Worm (Caenorhabditis elegans): ENCODE data around the gene vps-35.

Gene vps-35

DNA sequence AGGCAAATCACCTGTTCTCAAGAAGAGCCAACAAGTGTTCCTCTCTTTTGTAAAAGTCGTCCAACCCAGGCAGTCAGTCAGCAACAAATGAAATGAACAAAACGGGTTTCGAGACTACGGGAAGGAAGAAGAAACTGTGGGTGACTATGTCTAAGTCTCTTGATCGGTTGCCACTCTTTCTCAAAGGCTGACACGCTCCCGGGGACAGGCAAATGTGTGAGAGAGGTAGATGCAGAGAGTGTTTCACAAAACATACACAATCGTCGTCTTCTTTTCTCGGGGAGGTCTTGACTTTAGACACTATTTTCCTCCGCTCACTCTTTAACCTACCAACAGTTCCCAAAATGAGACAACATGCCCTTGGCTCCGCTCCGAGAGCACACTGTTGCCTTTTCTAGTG lies 23.5 kb downstream of the vps-35 start:
- TF ChIP-seq nhr-25 (tag; optimal IDR thresholded peaks at IDR 0.05) (peak; percentile 76), nfya-1 (tag; optimal IDR thresholded peaks at IDR 0.05; ENCODE audit: insufficient read depth) (peak; percentile 7), ztf-11 (tag; optimal IDR thresholded peaks at IDR 0.05) (no peak), elt-1 (tag; optimal IDR thresholded peaks at IDR 0.05) (peak; percentile 34), lin-15B (tag; optimal IDR thresholded peaks at IDR 0.05) (no peak), elt-2 (tag; optimal IDR thresholded peaks at IDR 0.05) (peak; percentile 54), pha-4 (tag; optimal IDR thresholded peaks at IDR 0.05) (peak; percentile 75), nhr-23 (tag; optimal IDR thresholded peaks at IDR 0.05) (peak; percentile 68), R02D3.7 (tag; optimal IDR thresholded peaks at IDR 0.05) (peak; percentile 4), fkh-10 (GFP tag; optimal IDR thresholded peaks at IDR 0.05) (no peak), nhr-43 (tag; optimal IDR thresholded peaks at IDR 0.05; ENCODE audit: poor library complexity, severe bottlenecking) (peak; percentile 37)

DNA sequence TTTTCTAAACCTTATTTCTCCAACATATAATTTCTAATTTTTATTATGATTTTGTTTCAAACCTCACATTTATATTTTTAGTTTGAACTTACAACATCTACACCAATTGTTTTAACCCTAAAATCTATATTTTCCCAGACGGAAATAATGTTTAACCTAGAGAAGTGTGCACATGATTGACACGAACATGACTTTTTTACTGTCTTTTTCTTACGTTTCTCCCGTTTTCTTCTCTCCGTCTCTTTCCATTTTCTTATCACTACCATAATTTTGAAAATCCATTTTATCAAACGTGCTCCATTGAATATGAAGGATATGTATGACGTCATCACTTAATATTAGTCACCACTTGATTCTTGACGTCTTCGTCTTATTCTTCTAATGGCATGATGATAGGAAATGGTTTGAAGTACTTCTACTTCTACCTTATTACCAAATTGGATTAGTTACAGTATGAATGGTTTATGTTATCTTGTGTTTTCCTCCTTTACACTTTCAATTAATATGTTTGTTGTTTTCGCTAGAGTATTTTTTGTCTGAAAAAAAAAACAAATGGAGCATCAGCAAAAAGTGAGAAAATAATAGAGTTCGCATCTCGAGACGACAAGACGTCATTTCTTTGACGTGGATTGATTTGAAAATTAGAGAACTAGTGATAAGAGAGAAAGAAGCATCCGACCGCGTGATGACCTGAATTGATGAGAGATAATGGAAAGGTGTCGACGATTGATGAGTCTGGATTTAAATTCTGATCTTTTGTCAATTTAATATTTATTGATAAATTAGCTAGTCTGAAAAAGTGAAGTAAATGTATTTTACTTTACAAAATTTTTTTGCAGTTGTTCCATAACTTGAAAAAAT lies 24.5 kb downstream of the vps-35 start:
- TF ChIP-seq elt-2 (tag; optimal IDR thresholded peaks at IDR 0.05) (peak; percentile 81), snpc-4 (tag; optimal IDR thresholded peaks at IDR 0.05) (no peak), unc-39 (tag; optimal IDR thresholded peaks at IDR 0.05) (no peak), pha-4 (tag; optimal IDR thresholded peaks at IDR 0.05) (peak; percentile 30), hmg-11 (tag; optimal IDR thresholded peaks at IDR 0.05) (no peak), nhr-28 (tag; optimal IDR thresholded peaks at IDR 0.05) (no peak), nhr-23 (tag; optimal IDR thresholded peaks at IDR 0.05) (peak; percentile 61), fkh-10 (GFP tag; optimal IDR thresholded peaks at IDR 0.05) (no peak), jun-1 (tag; optimal IDR thresholded peaks at IDR 0.05) (peak; percentile 29), nfya-1 (tag; optimal IDR thresholded peaks at IDR 0.05; ENCODE audit: insufficient read depth) (peak; percentile 20), ceh-28 (tag; optimal IDR thresholded peaks at IDR 0.05) (peak; percentile 43), pqm-1 (tag; optimal IDR thresholded peaks at IDR 0.05) (peak; percentile 85), R02D3.7 (tag; optimal IDR thresholded peaks at IDR 0.05) (no peak)

ce11 chrII:5933133-5933532 lies 25.5 kb downstream of the vps-35 start:
- TF ChIP-seq fkh-10 (GFP tag; optimal IDR thresholded peaks at IDR 0.05) (no peak), pha-4 (tag; optimal IDR thresholded peaks at IDR 0.05) (no peak), nhr-67 (tag; optimal IDR thresholded peaks at IDR 0.05) (no peak), ceh-28 (tag; optimal IDR thresholded peaks at IDR 0.05) (no peak), ZK546.5 (tag; optimal IDR thresholded peaks at IDR 0.05) (no peak), nhr-11 (tag; optimal IDR thresholded peaks at IDR 0.05) (no peak), tbx-2 (tag; optimal IDR thresholded peaks at IDR 0.05) (no peak)

DNA sequence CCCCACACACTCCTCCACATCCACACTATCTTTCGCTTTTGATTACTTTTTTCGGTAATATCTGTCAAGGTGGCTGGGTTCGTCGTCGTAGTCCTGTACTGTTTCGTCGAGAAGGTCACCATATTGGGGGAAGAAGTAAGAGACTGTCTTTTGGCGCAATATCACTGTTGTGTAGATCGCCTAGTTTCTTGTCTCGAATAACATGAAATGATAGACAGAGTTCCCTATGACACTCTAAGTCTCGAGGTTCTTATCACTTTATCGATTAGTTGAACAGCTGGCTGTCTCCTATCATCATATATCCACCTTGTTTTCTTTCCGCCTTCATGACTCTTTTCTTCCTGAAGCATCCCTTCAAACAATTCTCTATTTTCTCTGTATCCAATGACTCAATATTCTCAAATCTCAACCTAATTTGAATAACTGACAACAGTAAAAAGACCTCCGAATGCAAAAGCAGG lies 26.4 kb downstream of the vps-35 start:
- TF ChIP-seq ama-1 (optimal IDR thresholded peaks at IDR 0.05) (no peak), egl-27 (tag; optimal IDR thresholded peaks at IDR 0.05) (no peak), nhr-76 (tag; optimal IDR thresholded peaks at IDR 0.05) (no peak), pqm-1 (tag; optimal IDR thresholded peaks at IDR 0.05) (no peak), jun-1 (tag; optimal IDR thresholded peaks at IDR 0.05) (no peak), nhr-12 (tag; optimal IDR thresholded peaks at IDR 0.05) (no peak), ceh-16 (tag; optimal IDR thresholded peaks at IDR 0.05) (no peak), nhr-43 (tag; optimal IDR thresholded peaks at IDR 0.05; ENCODE audit: poor library complexity, severe bottlenecking) (no peak), nhr-11 (tag; optimal IDR thresholded peaks at IDR 0.05) (no peak), nhr-28 (tag; optimal IDR thresholded peaks at IDR 0.05) (no peak), mml-1 (tag; optimal IDR thresholded peaks at IDR 0.05) (no peak), fos-1 (tag; optimal IDR thresholded peaks at IDR 0.05) (no peak), nhr-25 (tag; optimal IDR thresholded peaks at IDR 0.05) (peak; percentile 21), nfya-1 (tag; optimal IDR thresholded peaks at IDR 0.05; ENCODE audit: insufficient read depth) (peak; percentile 0), pha-4 (tag; optimal IDR thresholded peaks at IDR 0.05) (no peak), snpc-4 (tag; optimal IDR thresholded peaks at IDR 0.05) (no peak), nhr-67 (tag; optimal IDR thresholded peaks at IDR 0.05) (no peak), unc-39 (tag; optimal IDR thresholded peaks at IDR 0.05) (no peak), elt-3 (tag; optimal IDR thresholded peaks at IDR 0.05) (no peak), zag-1 (tag; optimal IDR thresholded peaks at IDR 0.05) (no peak), egl-5 (tag; optimal IDR thresholded peaks at IDR 0.05) (peak; percentile 9), ceh-28 (tag; optimal IDR thresholded peaks at IDR 0.05) (peak; percentile 79), fkh-10 (GFP tag; optimal IDR thresholded peaks at IDR 0.05) (no peak), ceh-82 (tag; optimal IDR thresholded peaks at IDR 0.05) (no peak), nhr-23 (tag; optimal IDR thresholded peaks at IDR 0.05) (peak; percentile 3), lin-39 (tag; optimal IDR thresholded peaks at IDR 0.05) (no peak), R02D3.7 (tag; optimal IDR thresholded peaks at IDR 0.05) (no peak), unc-62 (GFP tag; optimal IDR thresholded peaks at IDR 0.05) (no peak), ZK546.5 (tag; optimal IDR thresholded peaks at IDR 0.05) (no peak), sea-2 (GFP tag; optimal IDR thresholded peaks at IDR 0.05) (no peak), skn-1 (tag; optimal IDR thresholded peaks at IDR 0.05) (no peak), ztf-4 (tag; optimal IDR thresholded peaks at IDR 0.05) (no peak), nhr-237 (tag; optimal IDR thresholded peaks at IDR 0.05) (no peak), elt-1 (tag; optimal IDR thresholded peaks at IDR 0.05) (no peak), nhr-77 (tag; optimal IDR thresholded peaks at IDR 0.05) (no peak), lsy-12 (tag; optimal IDR thresholded peaks at IDR 0.05) (no peak)

Measured in whole organism, L3 larva.